Worm (Caenorhabditis elegans) whole organism, L4 larva: ENCODE data around the gene best-2.

Experiments used
- ceh-82 ChIP-seq: sonication (generic microtip); optimal IDR thresholded peaks from 2 replicates; lab custom pipeline; 2017; ENCODE audit warnings: missing biosample characterization, missing genetic modification characterization
- fkh-10 ChIP-seq: fragments of 150-350 bp; optimal IDR thresholded peaks from 2 replicates; lab custom pipeline; 2014; ENCODE audit warnings: missing biosample characterization, missing genetic modification reagents, missing genetic modification characterization
- nhr-237 ChIP-seq: sonication (generic microtip); optimal IDR thresholded peaks from 2 replicates; lab custom pipeline; 2017; ENCODE audit warnings: missing biosample characterization, missing genetic modification characterization
- nhr-77 ChIP-seq: fragments of 150-350 bp; optimal IDR thresholded peaks from 2 replicates; lab custom pipeline; 2014; ENCODE audit warnings: missing biosample characterization, missing genetic modification characterization
- skn-1 ChIP-seq: fragments of 150-350 bp; optimal IDR thresholded peaks from 2 replicates; lab custom pipeline; 2014; ENCODE audit warnings: missing biosample characterization, missing genetic modification characterization
- vab-7 ChIP-seq: fragments of 200-800 bp; sonication (Bioruptor generic); IDR thresholded peaks from 2 replicates; pipeline ENCODE4 v1.3.6; 2022; ENCODE audit warnings: missing genetic modification reagents, missing genetic modification characterization, missing compliant biosample characterization

DNA sequence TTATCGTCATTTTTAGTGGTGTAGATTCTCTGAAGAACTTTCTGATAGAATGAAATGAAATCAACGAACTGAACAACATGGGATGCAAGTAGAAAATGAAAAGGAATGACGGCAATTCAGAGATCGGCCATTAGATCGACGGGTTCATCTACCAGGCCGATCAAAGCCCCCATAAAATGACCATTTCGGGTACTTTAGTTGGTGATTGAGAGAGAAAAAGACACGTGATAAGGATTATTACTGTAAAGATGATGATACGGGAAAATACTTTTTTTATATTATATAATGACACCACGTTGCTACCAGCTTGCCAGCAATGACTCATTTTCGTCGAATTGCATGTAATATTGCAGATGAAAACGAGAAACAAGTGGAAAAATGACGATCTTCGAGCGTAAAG lies 3.1 kb downstream of the best-2 start, which contains the start of gene best-1:
- no peak for TF ChIP-seq fkh-10
- TF ChIP-seq nhr-77: no peak
- no peak for TF ChIP-seq skn-1 (tag; lab: Kevin White, UChicago)
- no peak for TF ChIP-seq ceh-82 (tag; lab: Kevin White, UChicago)
- TF ChIP-seq nhr-237 (tag; lab: Kevin White, UChicago): no peak
- TF ChIP-seq vab-7 (GFP tag; lab: Robert Waterston, UW): no peak
